Fruit fly (Drosophila melanogaster) Kc167 (cell line): ENCODE results near the gene Cbs.

Experiments used
- Myc ChIP-seq: fragments of >200 bp; optimal IDR thresholded peaks from 2 replicates; lab custom pipeline; 2017; ENCODE audit warnings: missing external identifiers
- Sin3A ChIP-seq: fragments of >200 bp; optimal IDR thresholded peaks from 2 replicates; lab custom pipeline; 2018; ENCODE audit warnings: missing external identifiers
- h ChIP-seq: fragments of >200 bp; optimal IDR thresholded peaks from 3 replicates; lab custom pipeline; 2018; ENCODE audit warnings: missing external identifiers
- insv ChIP-seq: fragments of >200 bp; optimal IDR thresholded peaks from 3 replicates; lab custom pipeline; 2018; ENCODE audit warnings: missing external identifiers
- psq ChIP-seq: fragments of >200 bp; optimal IDR thresholded peaks from 2 replicates; lab custom pipeline; 2017; ENCODE audit warnings: missing external identifiers

DNA sequence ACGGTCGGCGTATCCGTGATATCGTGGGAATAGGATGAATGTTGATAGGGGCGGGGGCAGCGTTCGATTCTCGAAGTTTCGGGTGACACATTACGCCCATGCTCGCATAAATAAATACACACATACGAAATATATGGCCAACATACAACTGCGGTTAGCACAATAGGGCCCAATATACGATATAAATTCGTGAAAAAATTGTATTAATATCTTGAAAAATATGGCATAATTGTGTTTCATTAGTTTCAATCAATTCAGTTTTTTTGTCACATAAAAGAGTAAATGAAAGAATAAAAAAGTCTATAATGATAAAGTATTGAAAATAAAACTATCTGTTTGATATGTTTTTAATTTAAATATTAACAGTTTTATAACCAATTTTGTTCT is 9.0 kb upstream of the Cbs start:
- no peak for TF ChIP-seq psq (lab: Kevin White, UChicago)
- TF ChIP-seq insv (lab: Kevin White, UChicago): no peak
- TF ChIP-seq h (lab: Kevin White, UChicago): no peak
- TF ChIP-seq Sin3A: no peak
- no peak for TF ChIP-seq Myc (lab: Kevin White, UChicago)
